Fruit fly (Drosophila melanogaster): ENCODE measurements around the gene CG11696.

Gene CG11696

dm6 chrX:11569956-11570695 lies 3.4 kb upstream of the CG11696 start, which contains the start of the genes Polr2A and CG11699 (continued):
- TF ChIP-seq CG3995 (GFP tag; optimal IDR thresholded peaks at IDR 0.05) (peak; percentile 42), sqz (GFP tag; optimal IDR thresholded peaks at IDR 0.05) (peak; percentile 54), sisA (GFP tag; IDR thresholded peaks at IDR 0.05) (peak; percentile 43), CG3163 (GFP tag; optimal IDR thresholded peaks at IDR 0.05) (no peak), CG6791 (GFP tag; IDR thresholded peaks at IDR 0.05; ENCODE audit: partially characterized antibody) (no peak), CG11560 (tag; IDR thresholded peaks at IDR 0.05) (no peak), Lim3 (GFP tag; IDR thresholded peaks at IDR 0.05) (no peak), CG15011 (GFP tag; optimal IDR thresholded peaks at IDR 0.05) (no peak), Optix (GFP tag; IDR thresholded peaks at IDR 0.05) (no peak), Ptx1 (GFP tag; IDR thresholded peaks at IDR 0.05) (peak; percentile 36; the same call in 1 of the 2 replicates), CG1233 (GFP tag; optimal IDR thresholded peaks at IDR 0.05) (peak; percentile 14), CG18476 (GFP tag; optimal IDR thresholded peaks at IDR 0.05) (no peak), Hand (GFP tag; optimal IDR thresholded peaks at IDR 0.05) (no peak), hth (optimal IDR thresholded peaks at IDR 0.05) (no peak), ERR (GFP tag; optimal IDR thresholded peaks at IDR 0.05) (no peak), Meics (GFP tag; optimal IDR thresholded peaks at IDR 0.05) (peak; percentile 44), Fer3 (tag; optimal IDR thresholded peaks at IDR 0.05) (peak; percentile 17), CG13296 (GFP tag; optimal IDR thresholded peaks at IDR 0.05) (peak; percentile 8), fu2 (GFP tag; optimal IDR thresholded peaks at IDR 0.05) (no peak), ash1 (GFP tag; optimal IDR thresholded peaks at IDR 0.05) (no peak), Camta (GFP tag; optimal IDR thresholded peaks at IDR 0.05) (no peak), Sox102F (GFP tag; optimal IDR thresholded peaks at IDR 0.05) (no peak), CG11093 (GFP tag; IDR thresholded peaks at IDR 0.05) (no peak), otp (GFP tag; IDR thresholded peaks at IDR 0.05) (no peak), caup (GFP tag; optimal IDR thresholded peaks at IDR 0.05; ENCODE audit: severe bottlenecking) (no peak), az2 (GFP tag; optimal IDR thresholded peaks at IDR 0.05) (peak; percentile 19), sd (tag; optimal IDR thresholded peaks at IDR 0.05) (no peak), D19A (tag; optimal IDR thresholded peaks at IDR 0.05) (peak; percentile 29), Doc3 (GFP tag; IDR thresholded peaks at IDR 0.05; ENCODE audit: partially characterized antibody) (no peak), cas (GFP tag; IDR thresholded peaks at IDR 0.05) (no peak), Nf-YB (GFP tag; optimal IDR thresholded peaks at IDR 0.05) (peak; percentile 5), CG3838 (GFP tag; optimal IDR thresholded peaks at IDR 0.05) (no peak), tin (GFP tag; optimal IDR thresholded peaks at IDR 0.05) (peak; percentile 19), CG11504 (tag; optimal IDR thresholded peaks at IDR 0.05) (no peak), so (GFP tag; IDR thresholded peaks at IDR 0.05) (no peak), CG7928 (GFP tag; optimal IDR thresholded peaks at IDR 0.05) (no peak), CG3281 (GFP tag; optimal IDR thresholded peaks at IDR 0.05) (peak; percentile 44), CG10543 (GFP tag; optimal IDR thresholded peaks at IDR 0.05) (peak; percentile 58), CG12659 (GFP tag; optimal IDR thresholded peaks at IDR 0.05) (peak; percentile 69), CG2678 (tag; optimal IDR thresholded peaks at IDR 0.05) (no peak), sc (optimal IDR thresholded peaks at IDR 0.05) (no peak), sc (GFP tag; optimal IDR thresholded peaks at IDR 0.05) (no peak), bowl (GFP tag; IDR thresholded peaks at IDR 0.05) (no peak), ssp (GFP tag; IDR thresholded peaks at IDR 0.05) (peak; percentile 32; the same call in 1 of the 2 replicates), Mes4 (GFP tag; optimal IDR thresholded peaks at IDR 0.05) (no peak), hkb (optimal IDR thresholded peaks at IDR 0.05) (no peak), hkb (GFP tag; IDR thresholded peaks at IDR 0.05) (no peak), danr (GFP tag; IDR thresholded peaks at IDR 0.05) (no peak), ind (GFP tag; optimal IDR thresholded peaks at IDR 0.05) (peak; percentile 57), CG14050 (GFP tag; IDR thresholded peaks at IDR 0.05) (no peak), stwl (tag; optimal IDR thresholded peaks at IDR 0.05) (peak; percentile 44)

Data from whole organism, embryonic.